Worm (Caenorhabditis elegans) whole organism, late embryonic: ENCODE measurements around the gene acs-17.

Source experiments
- C08G9.2 ChIP-seq: sonication (generic microtip); optimal IDR thresholded peaks from 2 replicates; lab custom pipeline; 2016; ENCODE audit warnings: mild to moderate bottlenecking, missing genetic modification characterization, moderate library complexity, missing compliant biosample characterization
- C38D4.7 ChIP-seq: fragments of 200-800 bp; sonication (Bioruptor generic); optimal IDR thresholded peaks from 2 replicates; lab custom pipeline; 2018; ENCODE audit warnings: mild to moderate bottlenecking, missing genetic modification characterization, moderate library complexity, missing compliant biosample characterization
- F13H6.1 ChIP-seq: sonication (generic microtip); optimal IDR thresholded peaks from 2 replicates; lab custom pipeline; 2016; ENCODE audit warnings: missing genetic modification characterization, missing compliant biosample characterization
- K09A11.1 ChIP-seq: sonication (generic microtip); optimal IDR thresholded peaks from 2 replicates; lab custom pipeline; 2017; ENCODE audit warnings: antibody characterized with exemption, mild to moderate bottlenecking, missing genetic modification characterization, missing compliant biosample characterization; ENCODE audit not compliant: insufficient read depth
- T23F11.4 ChIP-seq: fragments of 200-800 bp; sonication (Bioruptor generic); optimal IDR thresholded peaks from 2 replicates; lab custom pipeline; 2018; ENCODE audit warnings: mild to moderate bottlenecking, missing genetic modification characterization, missing compliant biosample characterization
- ahr-1 ChIP-seq: sonication (generic microtip); optimal IDR thresholded peaks from 2 replicates; lab custom pipeline; 2016; ENCODE audit warnings: missing genetic modification characterization, missing compliant biosample characterization
- ceh-14 ChIP-seq: sonication (generic microtip); optimal IDR thresholded peaks from 2 replicates; lab custom pipeline; 2016; ENCODE audit warnings: missing genotype, missing genetic modification characterization, missing compliant biosample characterization
- ceh-18 ChIP-seq: sonication (generic microtip); optimal IDR thresholded peaks from 2 replicates; lab custom pipeline; 2016; ENCODE audit warnings: missing genetic modification characterization, missing compliant biosample characterization
- ceh-31 ChIP-seq: sonication (generic microtip); optimal IDR thresholded peaks from 2 replicates; lab custom pipeline; 2016; ENCODE audit warnings: missing genetic modification characterization, missing compliant biosample characterization
- ceh-34 ChIP-seq: sonication (generic microtip); optimal IDR thresholded peaks from 2 replicates; lab custom pipeline; 2016; ENCODE audit warnings: mild to moderate bottlenecking, missing genetic modification characterization, missing compliant biosample characterization
- ceh-6 ChIP-seq: fragments of 200-800 bp; sonication (Bioruptor generic); optimal IDR thresholded peaks from 2 replicates; lab custom pipeline; 2018; ENCODE audit warnings: mild to moderate bottlenecking, missing genetic modification characterization, missing compliant biosample characterization
- ceh-9 ChIP-seq: sonication (generic microtip); optimal IDR thresholded peaks from 2 replicates; lab custom pipeline; 2016; ENCODE audit warnings: mild to moderate bottlenecking, missing genetic modification characterization, inconsistent platforms, missing compliant biosample characterization
- che-1 ChIP-seq: sonication (generic microtip); optimal IDR thresholded peaks from 2 replicates; lab custom pipeline; 2016; ENCODE audit warnings: mild to moderate bottlenecking, missing genetic modification characterization, missing compliant biosample characterization
- elt-4 ChIP-seq: sonication (generic microtip); optimal IDR thresholded peaks from 2 replicates; lab custom pipeline; 2016; ENCODE audit warnings: missing genetic modification characterization, missing compliant biosample characterization
- gmeb-2 ChIP-seq: sonication (generic microtip); optimal IDR thresholded peaks from 2 replicates; lab custom pipeline; 2016; ENCODE audit warnings: missing genetic modification characterization, inconsistent platforms, missing compliant biosample characterization
- hlh-6 ChIP-seq: sonication (generic microtip); optimal IDR thresholded peaks from 2 replicates; lab custom pipeline; 2016; ENCODE audit warnings: missing genotype, missing genetic modification characterization, missing compliant biosample characterization
- hlh-8 ChIP-seq: sonication (generic microtip); optimal IDR thresholded peaks from 2 replicates; lab custom pipeline; 2016; ENCODE audit warnings: missing genotype, missing genetic modification characterization, missing compliant biosample characterization
- mec-3 ChIP-seq: sonication (generic microtip); optimal IDR thresholded peaks from 2 replicates; lab custom pipeline; 2016; ENCODE audit warnings: borderline replicate concordance, missing genetic modification characterization, missing compliant biosample characterization
- odd-2 ChIP-seq: sonication (generic microtip); optimal IDR thresholded peaks from 2 replicates; lab custom pipeline; 2017; ENCODE audit warnings: antibody characterized with exemption, mild to moderate bottlenecking, missing genetic modification characterization, missing compliant biosample characterization
- pag-3 ChIP-seq: sonication (generic microtip); optimal IDR thresholded peaks from 2 replicates; lab custom pipeline; 2016; ENCODE audit warnings: missing compliant biosample characterization, missing genetic modification characterization, borderline replicate concordance
- pax-1 ChIP-seq: fragments of 150-350 bp; optimal IDR thresholded peaks from 2 replicates; lab custom pipeline; 2014; ENCODE audit warnings: missing biosample characterization, missing genetic modification characterization
- pha-2 ChIP-seq: sonication (generic microtip); optimal IDR thresholded peaks from 2 replicates; lab custom pipeline; 2017; ENCODE audit warnings: mild to moderate bottlenecking, missing genetic modification characterization, missing compliant biosample characterization
- pha-4 ChIP-seq: fragments of 150-350 bp; optimal IDR thresholded peaks from 2 replicates; lab custom pipeline; 2018; ENCODE audit warnings: missing biosample characterization, missing genetic modification reagents, missing genetic modification characterization
- ref-2 ChIP-seq: sonication (generic microtip); optimal IDR thresholded peaks from 2 replicates; lab custom pipeline; 2016; ENCODE audit warnings: missing genetic modification characterization, missing compliant biosample characterization
- rnt-1 ChIP-seq: sonication (generic microtip); optimal IDR thresholded peaks from 2 replicates; lab custom pipeline; 2016; ENCODE audit warnings: missing genetic modification characterization, missing compliant biosample characterization
- sdc-2 ChIP-seq: sonication (generic microtip); optimal IDR thresholded peaks from 2 replicates; lab custom pipeline; 2016; ENCODE audit warnings: missing genotype, missing genetic modification characterization, missing compliant biosample characterization
- sox-4 ChIP-seq: sonication (generic microtip); optimal IDR thresholded peaks from 2 replicates; lab custom pipeline; 2017; ENCODE audit warnings: mild to moderate bottlenecking, missing genetic modification characterization, inconsistent platforms, missing compliant biosample characterization
- syd-9 ChIP-seq: sonication (generic microtip); optimal IDR thresholded peaks from 2 replicates; lab custom pipeline; 2016; ENCODE audit warnings: mild to moderate bottlenecking, missing genetic modification characterization, moderate library complexity, missing compliant biosample characterization
- tbx-2 ChIP-seq: sonication (generic microtip); optimal IDR thresholded peaks from 2 replicates; lab custom pipeline; 2016; ENCODE audit warnings: missing genetic modification characterization, missing compliant biosample characterization
- unc-3 ChIP-seq, 2 experiments: fragments of 200-800 bp in 1 of 2; sonication (Bioruptor generic) in 1 of 2; sonication (generic microtip) in 1 of 2; conservative IDR thresholded peaks in 1 of 2; optimal IDR thresholded peaks in 1 of 2; 2 replicates each; pipeline versions ENCODE4 v1.3.6 to Lab custom; 2016 to 2022; ENCODE audit warnings: missing compliant biosample characterization in 2 of 2, missing genetic modification characterization in 2 of 2, missing genetic modification reagents in 1 of 2
- unc-42 ChIP-seq: sonication (generic microtip); optimal IDR thresholded peaks from 2 replicates; lab custom pipeline; 2016; ENCODE audit warnings: missing genotype, missing genetic modification characterization, missing compliant biosample characterization
- unc-55 ChIP-seq: sonication (generic microtip); optimal IDR thresholded peaks from 2 replicates; lab custom pipeline; 2017; ENCODE audit warnings: missing biosample characterization, missing genetic modification reagents, missing genetic modification characterization
- unc-86 ChIP-seq: sonication (generic microtip); optimal IDR thresholded peaks from 2 replicates; lab custom pipeline; 2016; ENCODE audit warnings: missing genetic modification characterization, missing compliant biosample characterization
- ztf-16 ChIP-seq: sonication (generic microtip); optimal IDR thresholded peaks from 2 replicates; lab custom pipeline; 2017; ENCODE audit warnings: missing genetic modification characterization, missing compliant biosample characterization

Gene acs-17

DNA sequence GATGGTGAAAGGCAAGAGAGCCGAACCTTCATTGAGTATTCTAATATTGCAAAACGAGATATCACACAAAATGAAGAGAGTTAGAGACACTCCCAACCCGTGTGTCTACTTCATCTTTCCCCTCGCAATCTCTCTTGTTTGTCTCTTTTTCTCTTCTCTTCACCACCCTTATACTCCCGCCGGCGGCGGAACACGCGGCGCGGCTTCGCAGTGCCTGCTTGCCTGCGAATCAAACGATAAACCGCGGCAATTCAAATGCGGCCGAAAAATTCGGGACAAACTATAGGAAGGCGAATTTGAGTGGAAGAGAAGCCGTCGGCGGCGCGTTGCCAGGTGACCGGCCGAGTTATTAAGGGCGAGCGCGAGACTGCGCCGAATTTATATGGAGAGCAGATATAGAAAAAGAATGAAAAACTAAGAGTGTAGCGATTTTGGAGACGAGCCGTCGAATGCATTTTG is 40.3 kb upstream of the acs-17 start, which contains the start of gene klp-13 (continued):
- TF ChIP-seq ztf-16 (tag; lab: Kevin White, UChicago) (no peak), rnt-1 (tag; lab: Kevin White, UChicago) (peak; percentile 86), gmeb-2 (tag; lab: Kevin White, UChicago) (no peak), F13H6.1 (tag; lab: Kevin White, UChicago) (peak; percentile 14), unc-55 (peak; percentile 77), ref-2 (tag; lab: Kevin White, UChicago) (peak; percentile 74), pag-3 (tag; lab: Kevin White, UChicago) (no peak), hlh-8 (tag; lab: Kevin White, UChicago) (peak; percentile 4), hlh-6 (tag; lab: Kevin White, UChicago) (peak; percentile 64), ceh-14 (tag; lab: Kevin White, UChicago) (peak; percentile 64), T23F11.4 (GFP tag; lab: Kevin White, UChicago) (peak; percentile 3), mec-3 (tag; lab: Kevin White, UChicago) (peak; percentile 14), ceh-9 (tag; lab: Kevin White, UChicago) (no peak), ahr-1 (tag; lab: Kevin White, UChicago) (no peak), sox-4 (tag; lab: Kevin White, UChicago) (peak; percentile 51), C08G9.2 (peak; percentile 59), odd-2 (tag; lab: Kevin White, UChicago) (no peak), unc-42 (peak; percentile 65), C38D4.7 (GFP tag; lab: Kevin White, UChicago) (no peak), unc-86 (tag; lab: Kevin White, UChicago) (no peak), ceh-34 (tag; lab: Kevin White, UChicago) (peak; percentile 79), tbx-2 (tag; lab: Kevin White, UChicago) (peak; percentile 81), K09A11.1 (peak; percentile 61), ceh-18 (peak; percentile 90), pha-2 (tag; lab: Kevin White, UChicago) (no peak), ceh-31 (tag; lab: Kevin White, UChicago) (peak; percentile 74)

DNA sequence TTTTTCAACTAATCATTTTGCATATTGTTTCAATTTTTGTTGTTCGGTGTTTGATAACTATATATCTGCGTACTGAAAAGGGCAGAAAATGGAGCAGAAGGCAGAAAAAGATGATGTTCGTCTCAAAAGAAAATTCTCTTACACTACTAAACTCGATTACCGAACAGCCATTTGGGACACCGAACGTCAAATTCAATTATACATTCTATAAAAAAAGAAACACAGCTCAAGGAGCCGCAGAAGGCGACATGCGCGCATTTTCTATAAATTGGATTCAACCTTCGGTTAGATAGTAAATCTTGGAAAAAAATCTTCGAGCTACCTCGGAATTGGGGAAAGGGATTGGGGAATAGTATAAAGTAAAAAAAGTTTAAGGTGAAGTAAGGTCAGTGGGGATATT is 39.0 kb upstream of the acs-17 start:
- TF ChIP-seq odd-2 (tag; lab: Kevin White, UChicago): no peak
- TF ChIP-seq unc-42: peak; percentile 71

DNA sequence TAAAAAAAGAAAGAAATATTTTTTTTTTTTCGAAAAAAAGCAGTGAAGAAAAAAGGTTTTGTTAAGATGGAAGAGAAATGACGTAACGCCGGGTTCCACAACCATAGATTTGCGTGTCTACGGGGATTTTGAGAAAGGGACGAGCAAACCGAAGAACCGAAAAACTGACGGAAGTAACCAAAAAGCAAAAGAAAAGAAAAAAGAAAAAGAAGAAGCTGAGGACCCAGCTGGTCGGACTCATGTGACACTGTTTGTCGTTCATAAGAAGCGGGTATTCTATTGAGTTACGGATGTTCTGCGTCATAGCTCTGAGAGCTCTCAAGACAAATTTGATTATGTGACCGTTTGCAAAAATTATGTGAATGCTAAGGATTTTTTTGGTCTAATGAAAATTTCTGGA is 38.5 kb upstream of the acs-17 start:
- TF ChIP-seq unc-42: peak; percentile 92
- TF ChIP-seq unc-3 (GFP tag; conservative IDR thresholded peaks at IDR 0.05; lab: Robert Waterston, UW): no peak
- TF ChIP-seq unc-3 (tag; optimal IDR thresholded peaks at IDR 0.05; lab: Kevin White, UChicago): no peak

DNA sequence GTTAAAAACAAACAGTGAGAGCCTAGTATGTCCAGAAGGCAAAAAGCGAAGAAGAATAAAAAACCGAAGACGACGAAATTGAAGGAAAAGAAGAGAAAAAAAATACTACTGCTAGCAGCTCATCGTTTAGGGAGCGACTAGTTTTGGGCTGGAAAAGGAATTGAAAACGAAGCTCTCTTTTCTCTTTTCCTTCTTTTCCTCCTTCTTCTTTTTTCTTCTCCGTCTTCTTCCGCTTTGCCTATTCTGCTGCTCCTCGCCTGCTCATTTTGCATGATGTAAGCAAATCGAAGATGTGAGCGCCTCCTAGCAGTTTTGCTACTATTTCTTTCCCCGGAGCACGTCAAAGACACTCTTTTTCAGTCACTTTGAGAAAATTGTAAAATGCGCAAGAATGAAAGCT is 37.4 kb upstream of the acs-17 start:
- no peak for TF ChIP-seq elt-4 (tag; lab: Kevin White, UChicago)
- TF ChIP-seq unc-42: peak; percentile 31
- TF ChIP-seq, all 69 proteins: peak for 1

DNA sequence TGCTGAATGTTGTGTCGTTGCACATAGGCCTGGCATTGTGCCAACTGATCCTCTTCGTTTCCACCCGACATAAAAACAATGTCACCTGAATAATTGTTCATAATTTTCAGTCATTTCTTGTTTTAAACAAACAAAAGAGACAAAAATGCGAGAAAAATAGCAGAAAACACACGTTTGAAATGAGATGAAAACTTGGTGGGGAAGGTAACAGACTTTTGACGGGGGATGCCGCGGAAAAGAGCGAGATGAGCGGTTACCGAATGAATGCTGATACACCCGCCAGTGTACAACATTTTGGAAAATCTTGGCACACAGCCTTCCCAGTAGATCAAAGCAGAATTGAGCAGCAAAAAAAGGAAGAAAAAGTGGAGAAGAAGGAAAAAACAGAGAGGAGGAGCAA is 33.4 kb upstream of the acs-17 start, which contains the start of gene kin-2:
Gene kin-2, minus strand, starts transcription at position 101 of the 400 bp plus-strand sequence.
- no peak for TF ChIP-seq sdc-2
- TF ChIP-seq ceh-6 (GFP tag; lab: Kevin White, UChicago): no peak
- TF ChIP-seq F13H6.1 (tag; lab: Kevin White, UChicago): no peak
- no peak for TF ChIP-seq pha-4
- TF ChIP-seq ahr-1 (tag; lab: Kevin White, UChicago): no peak
- TF ChIP-seq pax-1 (tag; lab: Kevin White, UChicago): no peak
- TF ChIP-seq syd-9 (tag; lab: Kevin White, UChicago): no peak
- TF ChIP-seq che-1 (tag; lab: Kevin White, UChicago): no peak
- TF ChIP-seq sox-4 (tag; lab: Kevin White, UChicago): no peak
- TF ChIP-seq ceh-31 (tag; lab: Kevin White, UChicago): no peak
- TF ChIP-seq, all 69 proteins: peak for 0
